Fruit fly (Drosophila melanogaster): ENCODE results near the gene eIF4H1.

dm6 chrX:16442361-16442760 is 6.1 kb upstream of the eIF4H1 start:
- TF ChIP-seq h (GFP tag; optimal IDR thresholded peaks at IDR 0.05) (no peak), Hr83 (GFP tag; optimal IDR thresholded peaks at IDR 0.05; ENCODE audit: poor library complexity, severe bottlenecking) (no peak), Mio (GFP tag; optimal IDR thresholded peaks at IDR 0.05) (no peak), br (GFP tag; optimal IDR thresholded peaks at IDR 0.05) (no peak), jim (GFP tag; optimal IDR thresholded peaks at IDR 0.05) (no peak), usp (GFP tag; optimal IDR thresholded peaks at IDR 0.05) (no peak), CG9705 (GFP tag; optimal IDR thresholded peaks at IDR 0.05) (no peak), rgr (GFP tag; optimal IDR thresholded peaks at IDR 0.05) (no peak), tai (GFP tag; optimal IDR thresholded peaks at IDR 0.05) (no peak), HLH106 (tag; optimal IDR thresholded peaks at IDR 0.05) (no peak), CG32264 (GFP tag; optimal IDR thresholded peaks at IDR 0.05) (no peak), brk (GFP tag; optimal IDR thresholded peaks at IDR 0.05) (no peak), foxo (GFP tag; optimal IDR thresholded peaks at IDR 0.05) (no peak)

Data from whole organism, wandering third instar larva.